Fruit fly (Drosophila melanogaster): ENCODE data around the gene CG12985.

dm6 chrX:17907184-17908006 is 23.9 kb downstream of the CG12985 start, which contains the start of the genes CG7772 and Vps4:
- no peak for TF ChIP-seq CG15696 (tag; optimal IDR thresholded peaks at IDR 0.05)
- TF ChIP-seq zfh2 (GFP tag; optimal IDR thresholded peaks at IDR 0.05), result no peak

Measured in whole organism, embryonic.